Worm (Caenorhabditis elegans) whole organism, dauer: Measurements from ENCODE around the gene gcp-2.2.

ENCODE experiments used
- unc-62 ChIP-seq: sonication (generic microtip); optimal IDR thresholded peaks from 2 replicates; lab custom pipeline; 2017; ENCODE audit warnings: missing biosample characterization, missing genetic modification reagents, missing genetic modification characterization

gcp-2.2 gene

DNA sequence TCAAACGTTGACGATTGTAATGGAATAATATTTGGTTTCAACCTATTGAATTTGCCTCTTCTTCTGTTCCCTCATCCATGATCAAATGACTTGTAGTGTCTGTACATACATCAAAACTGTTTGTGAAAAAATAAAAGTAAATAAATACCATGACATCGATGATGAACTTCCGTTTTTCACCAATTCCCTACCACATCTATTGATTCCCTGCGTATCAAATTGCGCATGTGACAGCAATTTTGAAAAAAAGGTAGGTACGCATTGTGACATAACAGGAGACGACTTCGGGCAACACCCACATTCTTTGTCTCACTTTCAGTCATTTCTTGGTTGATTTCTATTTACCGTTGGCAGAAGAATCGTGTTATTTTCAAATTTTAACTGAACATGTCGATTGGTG lies 1.1 kb upstream of the gcp-2.2 start, which contains the start of gene C35C5.9:
Gene C35C5.9 (plus strand): TSS at position 161 of the 400 bp plus-strand sequence.
- TF ChIP-seq unc-62 (GFP tag; lab: Kevin White, UChicago): no peak

DNA sequence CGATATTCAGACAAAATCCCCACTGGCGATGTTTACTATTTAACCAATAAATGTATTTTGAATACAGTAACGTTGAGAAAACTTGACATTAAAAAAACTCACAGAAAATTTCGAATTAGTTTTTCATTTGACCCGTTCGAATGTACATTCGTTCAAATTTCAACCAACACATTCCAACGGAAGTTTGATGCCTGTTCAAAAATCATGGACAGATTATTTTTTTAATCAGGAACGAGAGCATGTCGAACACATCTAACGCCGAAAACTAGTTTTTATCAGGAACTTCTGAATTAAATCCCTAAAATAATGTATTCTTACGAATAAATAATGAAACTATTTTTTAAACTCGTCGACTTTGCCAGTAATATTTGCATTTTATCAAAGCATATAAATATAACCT lies 4.2 kb downstream of the gcp-2.2 start:
- TF ChIP-seq unc-62 (GFP tag; lab: Kevin White, UChicago): no peak

DNA sequence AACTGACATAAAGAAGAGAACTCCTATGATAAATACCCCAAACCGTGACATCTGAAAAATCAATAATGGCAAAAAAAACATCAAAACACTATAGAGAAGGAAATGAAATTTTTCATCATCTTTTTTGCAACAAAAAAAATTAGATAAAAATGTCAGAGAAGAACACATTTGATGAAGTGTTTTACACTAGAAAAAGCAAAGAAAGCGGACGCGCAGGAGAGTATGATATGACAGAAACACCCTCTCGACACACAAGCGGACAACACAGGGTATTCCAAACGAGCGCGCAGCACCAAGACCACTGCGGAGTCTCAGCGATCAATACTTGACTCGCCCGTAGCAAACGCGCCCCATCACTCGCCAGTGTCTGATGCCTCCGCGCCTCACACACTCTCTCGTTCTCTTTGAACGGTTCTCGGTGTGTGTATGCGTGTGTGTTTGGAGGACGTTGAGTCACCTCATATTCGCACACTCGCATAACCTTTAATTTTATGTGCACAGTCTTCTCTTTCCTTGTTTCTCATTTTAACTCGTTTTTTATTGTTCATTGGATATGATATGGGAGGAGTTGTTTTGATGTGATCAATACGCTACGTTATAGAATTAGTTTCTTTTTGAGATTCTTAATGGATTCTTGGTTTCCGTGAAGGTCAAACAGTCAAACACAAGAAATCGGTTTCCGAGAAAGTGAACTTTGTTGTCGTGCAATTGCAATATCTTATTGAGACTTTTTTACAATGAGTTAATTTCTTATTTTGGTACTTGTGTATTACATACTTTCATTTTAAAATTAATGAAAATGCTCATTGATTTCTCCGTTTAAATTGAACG lies 9.1 kb downstream of the gcp-2.2 start, which contains the start of gene selt-1.1:
Gene selt-1.1 (minus strand): TSS at position 51 of the 831 bp plus-strand sequence.
- no peak for TF ChIP-seq unc-62 (GFP tag; lab: Kevin White, UChicago)

DNA sequence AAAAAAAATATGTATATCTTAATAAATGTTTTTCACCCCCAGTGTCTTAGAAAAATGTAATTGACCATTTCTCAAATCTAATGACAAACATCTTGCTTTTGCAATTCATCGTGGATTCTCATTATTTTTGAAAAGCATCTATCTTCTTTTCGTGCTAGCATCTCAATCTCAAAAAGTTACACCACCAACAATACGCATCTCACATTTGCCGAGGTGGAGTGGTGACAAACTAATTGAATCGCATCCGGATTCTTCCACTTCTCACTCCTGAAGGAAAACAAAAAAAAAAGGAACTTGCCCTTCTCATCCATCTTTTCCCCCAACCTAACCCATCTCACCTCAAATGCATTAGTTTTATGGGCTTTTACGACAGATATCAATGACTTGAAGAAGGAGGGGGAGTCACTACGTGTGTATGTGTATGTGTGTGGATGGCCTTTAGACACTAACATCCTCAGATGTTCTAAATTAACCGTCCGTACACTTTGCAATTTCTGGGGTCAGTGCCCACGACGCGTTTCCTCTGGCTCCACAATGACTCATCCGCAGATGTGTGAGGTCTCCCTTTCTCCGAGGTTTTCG lies 10.0 kb downstream of the gcp-2.2 start:
- no peak for TF ChIP-seq unc-62 (GFP tag; lab: Kevin White, UChicago)

DNA sequence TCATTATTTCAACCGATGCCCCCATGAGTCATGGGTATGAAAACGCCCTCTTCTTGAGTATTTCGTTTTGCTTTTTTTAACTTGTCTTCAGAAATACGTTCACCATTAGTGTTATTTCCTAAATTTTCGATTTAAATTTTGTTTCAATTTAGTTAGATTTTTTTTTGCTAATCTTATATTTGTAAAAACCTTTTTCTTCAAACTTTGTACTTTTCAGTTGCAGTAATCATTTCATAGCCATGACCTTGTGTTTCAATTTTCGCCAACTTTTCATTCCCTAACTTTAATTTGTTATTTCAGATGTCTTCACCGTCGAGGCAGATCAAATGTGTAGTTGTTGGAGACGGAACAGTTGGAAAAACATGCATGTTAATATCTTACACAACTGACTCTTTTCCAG lies 10.8 kb downstream of the gcp-2.2 start, which contains the start of gene mig-2:
Gene mig-2 (plus strand): TSS at position 301 of the 400 bp plus-strand sequence.
- TF ChIP-seq unc-62 (GFP tag; lab: Kevin White, UChicago): no peak

DNA sequence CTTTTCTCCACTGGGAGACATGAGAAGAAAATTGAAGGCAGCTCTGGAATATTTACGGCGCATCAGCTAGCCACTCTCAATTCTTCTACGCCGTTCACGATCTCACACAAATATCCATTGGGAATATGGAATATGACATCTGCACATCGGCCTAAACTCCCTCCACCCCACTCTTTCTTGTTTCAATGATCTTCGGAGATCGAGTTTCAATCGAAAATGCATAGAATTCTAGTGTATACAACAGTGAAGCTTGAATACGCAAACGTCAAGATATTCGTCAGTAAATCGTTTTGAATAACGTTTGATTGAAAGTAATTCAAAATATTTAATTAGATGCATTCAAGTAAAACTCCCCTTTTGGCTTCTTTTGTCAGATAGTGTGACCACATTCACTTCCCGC lies 14.3 kb downstream of the gcp-2.2 start:
- no peak for TF ChIP-seq unc-62 (GFP tag; lab: Kevin White, UChicago)

DNA sequence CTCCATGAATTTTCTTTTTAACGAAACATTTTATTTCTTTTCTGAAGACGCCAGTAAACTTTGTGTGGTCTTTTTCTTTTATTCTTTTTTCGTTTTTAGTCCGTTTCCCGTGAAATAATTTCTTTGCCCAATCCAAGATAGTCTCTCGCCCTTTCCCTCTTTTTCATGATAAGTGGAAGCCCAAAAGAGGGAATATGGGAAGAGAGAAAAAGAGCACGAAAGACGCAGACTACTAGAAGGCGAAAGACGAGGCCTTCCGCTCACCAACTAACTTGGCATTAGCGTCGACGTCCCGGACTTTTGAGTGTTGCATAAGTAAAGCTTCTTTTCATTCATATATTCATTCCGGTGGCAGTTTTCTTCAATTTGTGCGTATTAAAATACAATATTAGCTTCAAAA lies 15.4 kb downstream of the gcp-2.2 start:
- no peak for TF ChIP-seq unc-62 (GFP tag; lab: Kevin White, UChicago)

DNA sequence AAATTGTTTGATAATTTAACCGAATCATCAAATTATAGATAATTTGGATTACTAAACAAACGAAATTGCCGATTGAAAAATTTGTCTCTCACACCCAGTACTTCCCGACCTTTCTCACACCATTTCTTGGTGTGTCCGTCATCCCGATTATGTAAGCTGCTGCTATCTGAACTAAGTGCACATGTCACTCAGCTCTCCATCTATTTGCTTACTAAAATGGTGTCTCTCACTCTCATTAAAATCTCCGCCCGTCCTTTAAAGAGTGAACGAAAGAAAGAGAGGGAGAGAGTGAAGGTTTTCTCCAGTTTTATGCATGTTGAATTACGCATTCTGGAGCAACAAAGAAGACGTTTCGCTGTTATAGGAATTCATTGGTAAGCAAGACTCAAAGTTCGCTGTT lies 17.0 kb downstream of the gcp-2.2 start:
- TF ChIP-seq unc-62 (GFP tag; lab: Kevin White, UChicago): no peak

DNA sequence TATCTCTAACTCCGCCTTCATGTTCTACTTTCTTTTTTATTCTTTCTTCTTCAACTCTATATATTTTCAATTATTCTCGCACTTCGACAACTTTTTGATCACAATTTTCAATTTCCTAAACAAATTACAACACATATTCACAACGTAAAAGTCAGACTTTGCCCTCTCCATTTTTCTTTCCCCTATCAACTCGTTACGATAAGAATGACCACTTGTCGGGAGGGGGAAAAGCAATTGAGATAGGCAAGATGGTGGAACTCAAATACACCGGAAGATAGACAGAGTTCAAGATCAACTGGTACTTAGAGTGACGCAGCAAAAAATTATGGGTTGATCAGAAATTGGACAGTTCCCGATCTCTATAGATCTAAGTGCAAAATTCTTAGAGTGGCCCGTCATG lies 17.5 kb downstream of the gcp-2.2 start:
- no peak for TF ChIP-seq unc-62 (GFP tag; lab: Kevin White, UChicago)

DNA sequence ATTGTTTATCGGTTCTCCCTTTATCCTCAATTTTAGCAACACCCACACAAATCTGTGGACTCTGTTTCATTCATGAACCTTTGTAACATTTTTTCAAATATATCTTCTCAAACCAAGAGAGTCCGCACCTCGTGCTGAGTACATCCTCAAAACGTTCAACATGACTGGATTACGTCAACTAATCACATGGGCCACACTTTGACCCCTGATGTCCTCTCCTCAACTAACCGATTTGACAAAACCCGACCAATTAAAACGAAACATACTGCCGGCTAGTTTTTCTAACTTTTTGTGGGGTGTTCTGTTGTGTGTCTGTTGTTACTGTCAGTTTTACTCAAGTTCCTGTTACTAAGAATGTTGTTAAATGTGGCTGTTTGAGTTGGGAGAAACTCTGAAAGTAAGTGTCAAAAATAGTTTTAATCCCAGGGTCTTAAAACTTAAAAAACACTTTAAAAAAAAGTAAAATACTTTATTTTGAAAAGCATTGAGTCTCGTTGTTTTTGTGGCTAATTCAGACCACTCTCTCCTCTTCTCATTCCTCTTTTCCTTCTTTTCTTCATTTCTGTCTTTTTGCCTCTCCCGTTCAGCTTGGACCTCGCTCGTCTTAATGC lies 18.1 kb downstream of the gcp-2.2 start:
- no peak for TF ChIP-seq unc-62 (GFP tag; lab: Kevin White, UChicago)

DNA sequence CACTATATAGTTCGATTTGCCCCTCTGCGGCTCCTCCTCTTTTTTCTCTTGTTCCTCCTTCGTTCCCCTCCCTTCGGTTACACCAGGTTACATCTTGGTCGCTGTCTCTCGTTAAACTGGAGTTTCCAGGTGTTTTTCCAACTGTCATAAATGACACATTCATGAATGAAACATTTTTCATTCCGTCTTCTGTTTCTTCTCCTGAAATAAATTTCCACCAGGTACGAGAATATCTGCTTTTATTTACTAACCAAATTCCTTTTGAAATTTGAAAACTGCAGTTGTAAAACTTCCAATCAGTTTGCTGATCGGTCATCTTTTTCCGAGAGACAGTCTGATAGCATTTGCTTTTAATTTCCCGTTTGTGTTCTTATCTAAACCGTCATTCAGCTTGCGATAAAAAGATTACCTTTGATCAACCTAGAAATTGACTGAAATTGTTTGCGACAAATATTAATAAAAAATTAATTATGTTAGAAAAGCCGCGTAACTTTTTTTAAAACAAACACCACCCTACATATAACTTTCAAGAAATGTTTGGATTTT lies 18.8 kb downstream of the gcp-2.2 start, which contains the start of gene C35C5.10:
Gene C35C5.10 (plus strand): TSS at position 51 of the 546 bp plus-strand sequence.
- no peak for TF ChIP-seq unc-62 (GFP tag; lab: Kevin White, UChicago)

DNA sequence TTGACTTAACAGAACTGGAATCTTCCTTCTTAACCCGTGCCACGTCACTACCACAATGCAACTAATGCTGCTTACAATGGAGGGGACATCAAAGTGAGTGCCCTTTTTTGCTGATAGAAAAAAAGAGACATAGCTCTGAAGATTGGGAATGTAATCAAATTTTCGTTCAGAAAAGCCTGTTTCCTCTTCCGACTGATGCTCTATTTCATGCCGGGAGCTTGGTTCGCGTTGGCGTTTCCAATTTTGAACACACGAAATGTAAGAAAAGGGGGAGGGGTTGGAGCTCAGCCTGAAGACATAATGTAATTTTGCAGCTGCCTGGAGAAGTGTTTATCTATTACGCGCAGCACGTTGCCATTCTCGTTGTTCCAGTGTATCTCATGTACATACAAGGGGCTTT lies 20.6 kb downstream of the gcp-2.2 start:
- TF ChIP-seq unc-62 (GFP tag; lab: Kevin White, UChicago): no peak

DNA sequence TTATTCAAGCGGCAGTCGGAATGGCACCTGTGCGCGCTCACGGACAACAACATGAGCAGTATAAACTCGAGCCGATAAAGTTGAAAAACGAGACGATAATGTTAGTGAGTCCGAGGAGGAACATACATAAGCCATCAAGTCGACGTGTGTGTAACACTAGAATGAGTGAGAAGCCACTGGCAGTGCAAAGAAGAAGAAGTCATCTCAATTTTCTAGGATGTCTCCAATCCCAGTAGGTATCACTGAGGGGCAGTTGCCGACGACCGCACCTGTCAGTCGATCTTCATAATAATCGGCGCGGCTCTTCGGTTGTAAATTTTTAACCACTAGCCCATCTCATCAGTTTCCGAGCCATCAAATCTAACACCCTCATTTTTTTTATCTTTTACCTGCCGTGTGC lies 22.6 kb downstream of the gcp-2.2 start:
- no peak for TF ChIP-seq unc-62 (GFP tag; lab: Kevin White, UChicago)

DNA sequence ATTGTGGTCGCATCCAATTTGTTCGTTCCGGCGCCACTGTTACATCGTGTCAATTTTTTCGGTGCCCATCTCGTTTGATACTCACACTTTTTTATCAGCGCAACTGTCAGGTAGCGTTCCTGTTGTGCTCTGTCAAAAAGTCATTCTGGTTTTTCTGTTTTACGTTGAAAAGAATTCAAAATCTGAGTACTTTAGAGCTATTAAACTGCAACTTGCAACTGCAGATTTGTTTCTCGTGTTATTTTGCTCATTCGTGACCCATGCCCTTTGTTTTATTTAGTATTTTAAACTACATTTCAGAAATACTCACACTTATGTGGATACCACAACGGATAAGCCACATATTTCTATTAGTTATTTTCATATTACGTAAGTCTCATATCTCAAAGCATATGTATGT lies 23.1 kb downstream of the gcp-2.2 start, which contains the start of gene lev-8:
Gene lev-8 (plus strand): TSS at position 301 of the 400 bp plus-strand sequence.
- TF ChIP-seq unc-62 (GFP tag; lab: Kevin White, UChicago): no peak

DNA sequence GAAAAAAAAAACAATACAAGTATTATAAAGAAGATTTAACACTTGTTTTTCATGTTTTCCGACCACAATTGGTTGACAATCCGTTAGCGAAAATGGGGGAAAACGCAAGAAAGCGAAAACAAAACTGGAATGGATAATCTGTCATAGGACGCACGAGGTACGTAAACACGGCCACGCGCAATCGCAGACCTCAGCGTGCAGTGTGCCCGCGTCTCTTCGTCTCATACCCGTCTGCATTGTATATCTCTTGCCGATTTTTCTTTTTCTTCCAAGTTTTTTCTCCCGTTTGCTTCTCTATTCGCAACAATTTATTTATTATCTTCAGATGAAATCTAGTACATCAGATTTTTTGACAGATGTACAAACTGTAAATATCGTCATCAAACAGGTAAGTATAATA lies 26.1 kb downstream of the gcp-2.2 start, which contains the start of gene trpp-9:
Gene trpp-9 (plus strand): TSS at position 261 of the 400 bp plus-strand sequence.
- TF ChIP-seq unc-62 (GFP tag; lab: Kevin White, UChicago): no peak
